Worm (Caenorhabditis elegans) whole organism, dauer: ENCODE data around the gene C29A12.22.

Experiments
- unc-62 ChIP-seq: sonication (generic microtip); optimal IDR thresholded peaks from 2 replicates; lab custom pipeline; 2017; ENCODE audit warnings: missing biosample characterization, missing genetic modification reagents, missing genetic modification characterization

C29A12.22 gene

DNA sequence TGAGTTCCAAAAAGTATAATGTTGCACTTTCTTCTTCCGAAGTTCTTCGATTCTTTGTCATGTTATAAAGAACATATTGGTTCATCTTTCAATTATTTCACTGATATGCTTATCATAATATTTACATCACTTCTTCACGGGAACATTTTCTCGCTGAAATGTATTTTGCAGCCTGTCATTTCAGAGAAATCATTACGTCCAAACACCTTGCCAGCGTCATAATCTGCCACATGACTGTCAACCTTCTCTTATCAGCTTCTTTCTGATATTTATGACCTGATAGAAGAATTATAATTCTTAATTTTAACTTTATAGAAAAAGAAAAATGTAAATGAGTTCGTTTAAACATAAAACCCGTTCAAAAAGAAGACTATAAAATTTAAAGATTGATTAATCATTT, 9.8 kb upstream of the C29A12.22 start:
- TF ChIP-seq unc-62 (GFP tag; lab: Kevin White, UChicago): no peak

DNA sequence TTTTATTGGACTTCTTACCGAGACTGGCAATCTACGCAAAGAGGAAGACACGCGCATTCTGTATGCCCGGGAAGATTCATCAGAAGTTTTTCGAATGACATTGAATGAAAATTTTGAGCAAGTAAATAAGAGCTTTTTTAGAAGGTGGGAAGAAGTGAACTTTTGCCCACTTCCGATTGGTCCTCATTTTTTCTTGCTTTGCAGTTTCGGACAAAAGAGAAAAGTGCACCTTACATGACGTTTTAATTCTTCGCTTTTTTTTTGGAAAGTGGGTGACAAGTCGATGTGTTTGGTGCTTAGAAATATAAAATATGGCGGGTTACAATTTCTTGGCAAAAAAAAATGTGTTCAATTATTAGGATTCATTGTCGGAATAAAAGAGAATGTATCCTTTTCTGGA, 7.5 kb upstream of the C29A12.22 start, which contains the start of gene secs-1:
TSS of gene secs-1 (minus strand) at position 101 of the 400 bp plus-strand sequence.
- TF ChIP-seq unc-62 (GFP tag; lab: Kevin White, UChicago): no peak

DNA sequence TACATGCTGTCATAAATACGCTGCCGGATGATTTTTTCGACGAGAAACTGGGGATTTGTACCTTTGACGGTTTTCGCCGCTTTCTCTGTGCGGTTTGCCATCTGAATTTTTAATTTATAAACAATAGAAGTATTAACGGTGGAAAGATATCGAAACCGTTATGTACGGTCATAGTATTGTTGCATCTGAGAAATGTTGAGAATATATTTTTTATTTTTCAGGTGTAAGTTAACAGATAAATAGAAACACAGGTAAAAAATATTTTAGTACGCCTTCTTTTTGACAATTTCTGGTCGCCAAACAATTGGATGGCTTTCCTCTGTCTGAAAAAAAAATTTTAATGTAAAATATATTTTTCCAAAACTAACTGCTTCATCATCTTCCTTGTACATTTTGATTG, 5.9 kb upstream of the C29A12.22 start, which contains the start of gene prp-38:
TSS of gene prp-38 (minus strand) at position 101 of the 400 bp plus-strand sequence.
- TF ChIP-seq unc-62 (GFP tag; lab: Kevin White, UChicago): no peak

DNA sequence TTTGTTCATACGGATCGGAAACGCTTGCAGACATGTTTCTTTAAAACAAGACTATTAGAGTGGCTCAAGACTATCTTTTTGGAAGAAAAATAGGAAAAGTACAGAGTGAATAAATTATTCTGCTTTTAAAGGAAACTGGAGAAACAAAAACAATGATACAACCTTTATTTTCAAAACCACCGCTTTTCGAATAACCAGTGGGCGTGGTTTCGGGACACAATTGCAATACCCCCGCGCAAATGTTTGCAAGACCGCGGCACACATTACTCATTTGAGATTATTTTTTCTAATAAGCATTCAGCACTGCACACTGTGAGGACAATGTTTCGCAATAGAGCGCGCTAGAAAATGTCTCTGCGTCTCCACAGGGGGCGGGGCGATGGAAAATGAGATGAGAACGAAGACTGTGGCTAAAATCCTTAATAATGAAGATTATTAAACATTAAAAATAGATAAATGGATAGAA, 4.0 kb upstream of the C29A12.22 start, which contains the start of gene plrg-1:
TSS of gene plrg-1 (minus strand) at position 51 of the 466 bp plus-strand sequence.
- no peak for TF ChIP-seq unc-62 (GFP tag; lab: Kevin White, UChicago)

DNA sequence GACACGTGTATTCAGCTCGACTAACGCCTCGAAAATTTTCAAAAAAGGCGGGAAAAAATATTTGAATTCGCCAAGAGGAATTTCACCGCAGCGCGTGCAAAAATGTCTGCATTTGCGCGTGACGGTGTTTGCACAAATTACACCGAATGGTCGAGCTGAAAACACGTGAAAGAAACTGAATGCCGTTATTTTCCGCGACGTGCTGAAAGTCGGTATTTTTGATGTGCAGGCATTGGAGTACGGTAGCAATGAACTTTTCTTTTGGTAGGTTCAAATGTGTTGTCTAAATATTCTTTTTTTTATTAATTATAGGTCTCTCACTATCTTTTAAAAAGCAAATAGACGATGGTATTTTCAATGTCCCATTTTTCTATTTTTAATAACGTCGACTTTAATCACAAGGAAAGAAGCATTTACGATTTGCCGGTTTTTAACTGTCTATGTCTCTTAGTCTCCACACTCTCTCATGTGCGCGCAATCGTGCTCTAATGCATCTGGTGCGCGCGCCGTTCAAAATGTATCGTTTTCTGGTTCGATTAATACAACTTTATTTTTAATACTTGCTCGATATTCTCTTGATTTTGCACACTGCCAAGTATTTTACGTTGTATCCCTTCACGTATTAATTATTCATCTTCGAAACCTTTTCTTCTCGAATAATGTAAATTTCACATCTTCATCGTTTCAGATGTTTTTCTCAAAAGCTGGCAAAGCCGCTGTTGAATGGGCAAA, 1.7 kb downstream of the C29A12.22 start, which contains the start of the genes C29A12.1 and lig-1:
TSS of gene C29A12.1 (minus strand) at position 63 of the 732 bp plus-strand sequence.
TSS of gene lig-1 (plus strand) at position 682 of the 732 bp plus-strand sequence.
- no peak for TF ChIP-seq unc-62 (GFP tag; lab: Kevin White, UChicago)

DNA sequence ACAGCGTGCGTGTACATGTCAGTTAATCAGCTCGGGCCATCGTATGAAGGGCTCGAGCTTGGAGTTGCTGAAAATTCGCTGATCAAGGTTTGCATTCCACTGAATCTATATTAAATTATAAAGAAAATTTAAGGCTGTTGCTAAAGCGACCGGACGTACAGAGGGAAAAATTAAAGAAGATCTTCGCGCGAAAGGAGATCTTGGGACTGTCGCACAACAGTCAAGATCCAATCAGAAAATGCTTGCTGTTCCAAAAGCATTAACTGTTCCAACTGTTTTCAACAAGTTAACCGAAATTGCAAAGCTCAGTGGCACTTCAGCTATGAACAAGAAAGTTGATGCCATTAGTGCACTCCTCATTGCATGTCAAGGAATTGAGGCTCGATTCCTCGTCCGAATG, 2.5 kb downstream of the C29A12.22 start:
- no peak for TF ChIP-seq unc-62 (GFP tag; lab: Kevin White, UChicago)

DNA sequence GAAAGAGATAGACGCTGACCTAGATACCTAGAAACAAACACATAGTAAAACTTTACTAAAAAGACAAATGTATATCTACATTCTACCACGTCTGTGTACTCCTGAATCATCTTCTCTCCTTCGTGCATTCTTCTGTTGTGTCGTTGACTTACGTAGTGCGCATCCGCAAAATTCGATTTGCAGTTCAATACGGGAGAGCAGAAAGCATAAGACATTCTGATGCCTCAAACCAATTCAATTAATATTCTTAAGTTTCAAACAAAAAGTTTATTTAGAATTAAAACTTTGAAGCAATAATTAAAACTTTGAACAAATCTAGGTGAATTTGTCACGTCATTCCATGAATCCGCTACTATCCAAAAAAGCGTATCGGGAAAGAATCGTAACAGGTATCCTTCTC, 5.0 kb downstream of the C29A12.22 start:
- TF ChIP-seq unc-62 (GFP tag; lab: Kevin White, UChicago): no peak

DNA sequence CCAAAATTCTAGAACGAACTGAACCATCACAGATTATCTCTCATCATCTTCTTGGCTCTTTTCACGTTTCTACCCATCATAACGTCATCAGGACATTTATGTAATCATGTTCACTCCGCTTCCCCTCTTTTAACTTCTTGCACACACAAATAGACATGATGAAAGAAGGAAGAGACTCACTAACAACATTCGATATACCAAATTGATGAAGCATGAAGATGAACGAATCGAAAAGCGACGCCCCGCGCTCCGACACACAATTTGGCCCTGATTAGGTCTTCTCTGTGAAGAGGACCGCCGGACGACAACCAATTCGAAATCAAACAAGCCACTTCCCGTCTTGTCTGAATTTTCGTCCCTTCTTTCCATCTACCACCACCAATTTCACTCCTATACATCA, 6.6 kb downstream of the C29A12.22 start:
- no peak for TF ChIP-seq unc-62 (GFP tag; lab: Kevin White, UChicago)

DNA sequence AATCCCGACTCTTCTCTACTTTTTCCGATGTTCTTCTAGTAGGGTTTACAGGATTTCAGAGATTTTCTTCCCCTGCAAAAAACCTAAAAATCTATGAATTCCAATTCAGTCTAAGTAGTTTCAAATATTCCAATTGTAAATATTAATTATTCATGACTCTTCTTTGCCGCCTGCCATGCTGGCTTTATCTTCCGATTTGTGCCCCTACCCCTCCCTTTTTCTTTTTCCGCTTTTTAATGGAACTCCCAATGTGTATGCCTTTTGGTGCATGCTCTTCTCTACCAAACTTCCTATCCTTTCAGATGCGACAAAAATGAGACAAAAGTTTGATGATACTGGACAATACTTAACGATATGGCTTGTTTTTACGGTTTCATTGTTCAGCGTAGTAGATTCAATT, 12.8 kb downstream of the C29A12.22 start, which contains the start of gene nrx-1:
TSS of gene nrx-1 (plus strand) at position 301 of the 400 bp plus-strand sequence.
- TF ChIP-seq unc-62 (GFP tag; lab: Kevin White, UChicago): no peak

DNA sequence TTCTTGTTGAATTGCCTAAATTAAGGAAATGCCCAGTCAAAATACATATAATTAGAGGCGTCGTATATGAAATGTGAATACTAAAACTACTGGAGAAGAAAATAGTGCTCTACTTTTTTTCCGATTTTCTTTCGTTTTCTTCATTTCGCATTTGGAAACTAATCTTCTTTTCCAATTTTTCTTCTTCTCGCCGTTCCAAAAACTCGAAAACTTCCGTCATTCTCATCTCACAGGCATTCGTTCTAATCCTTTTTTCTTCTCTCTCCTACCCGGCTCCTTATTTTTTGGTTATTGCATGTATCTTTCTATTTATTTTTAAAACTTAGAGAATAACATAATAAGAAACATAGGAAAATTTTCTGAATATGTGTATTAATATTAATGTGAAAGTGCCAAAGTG, 21.0 kb downstream of the C29A12.22 start:
- no peak for TF ChIP-seq unc-62 (GFP tag; lab: Kevin White, UChicago)

DNA sequence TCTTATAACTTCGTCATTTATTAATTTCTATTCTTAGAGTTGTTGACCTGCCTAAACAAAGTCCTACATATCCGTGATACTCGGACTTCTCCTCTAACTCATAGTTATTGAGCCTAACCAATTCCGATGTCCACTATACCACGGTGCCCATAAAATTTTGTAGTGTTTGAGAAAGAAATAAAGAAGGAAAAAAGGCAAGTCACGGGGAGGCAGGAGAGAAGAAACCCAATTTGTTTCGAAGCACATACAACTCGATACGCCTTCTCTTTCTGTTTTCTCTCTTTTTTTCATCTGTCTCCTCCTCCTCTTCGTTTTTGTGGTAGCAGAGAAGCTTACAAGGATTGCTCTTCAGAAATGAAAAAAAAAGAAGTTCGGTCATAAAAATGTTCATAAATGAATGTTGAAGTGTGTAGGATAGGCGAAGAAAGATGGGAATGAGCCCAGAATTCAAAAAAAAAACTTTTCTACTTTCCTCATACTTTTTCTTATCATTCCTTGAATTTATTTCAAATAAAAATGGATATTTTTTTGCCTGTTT, 22.9 kb downstream of the C29A12.22 start:
- TF ChIP-seq unc-62 (GFP tag; lab: Kevin White, UChicago): no peak

DNA sequence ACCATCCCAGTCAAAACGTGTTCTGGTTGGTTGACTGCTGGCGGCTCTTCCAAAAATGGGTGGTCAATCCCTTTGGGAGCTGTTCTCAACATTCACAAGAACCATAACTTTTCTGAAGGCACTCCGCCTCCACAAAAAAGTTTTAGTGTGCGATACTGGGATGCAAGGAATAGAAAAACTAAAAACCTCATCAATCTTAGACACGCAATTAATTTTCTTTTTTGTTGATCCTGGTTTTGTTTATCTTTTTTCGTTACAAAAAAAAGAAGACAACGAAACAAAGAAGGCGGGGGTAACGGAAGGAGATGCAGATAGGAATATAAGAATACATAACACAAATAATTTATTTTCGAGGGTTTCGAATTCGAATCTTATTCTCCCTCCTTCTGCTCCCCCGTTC, 26.3 kb downstream of the C29A12.22 start:
- TF ChIP-seq unc-62 (GFP tag; lab: Kevin White, UChicago): no peak

DNA sequence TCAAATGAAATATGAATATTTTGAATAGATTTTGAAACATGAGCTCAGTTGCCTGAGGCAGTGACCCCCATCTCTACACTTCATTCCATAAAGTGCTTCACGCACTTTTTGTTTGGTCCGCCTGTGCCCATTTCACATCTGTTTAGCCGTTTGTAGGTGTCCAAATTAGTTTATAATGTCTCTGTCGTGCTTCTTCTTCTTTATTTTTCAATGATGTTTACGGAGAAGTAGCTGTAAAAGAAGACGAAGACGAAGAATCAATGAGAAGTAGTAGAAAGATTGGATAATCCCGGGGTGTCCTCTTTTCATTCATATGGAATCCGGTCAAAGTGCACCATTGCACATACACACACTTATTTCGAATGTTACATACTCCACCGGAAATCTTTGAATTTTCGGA, 27.5 kb downstream of the C29A12.22 start:
- no peak for TF ChIP-seq unc-62 (GFP tag; lab: Kevin White, UChicago)

DNA sequence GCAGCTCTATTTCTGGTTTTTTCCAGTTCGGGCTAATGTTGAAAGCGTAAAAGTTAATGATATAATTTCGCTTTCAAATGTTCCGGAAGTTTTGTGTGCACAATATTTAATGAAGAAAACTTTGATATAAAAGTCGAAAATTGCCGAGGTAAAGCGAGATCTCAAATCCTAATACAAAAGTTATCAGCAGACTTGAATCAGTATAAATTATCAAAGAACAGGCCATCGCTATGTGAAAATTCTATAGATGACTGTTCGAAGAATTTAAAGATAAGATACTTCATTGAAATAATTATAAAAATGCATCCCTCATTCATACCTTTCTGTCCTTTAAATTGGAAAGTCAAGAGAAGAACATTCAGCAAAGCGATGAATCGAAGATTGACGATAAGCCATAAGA, 35.0 kb downstream of the C29A12.22 start, which contains the start of gene C29A12.6:
TSS of gene C29A12.6 (plus strand) at position 301 of the 400 bp plus-strand sequence.
- TF ChIP-seq unc-62 (GFP tag; lab: Kevin White, UChicago): no peak

DNA sequence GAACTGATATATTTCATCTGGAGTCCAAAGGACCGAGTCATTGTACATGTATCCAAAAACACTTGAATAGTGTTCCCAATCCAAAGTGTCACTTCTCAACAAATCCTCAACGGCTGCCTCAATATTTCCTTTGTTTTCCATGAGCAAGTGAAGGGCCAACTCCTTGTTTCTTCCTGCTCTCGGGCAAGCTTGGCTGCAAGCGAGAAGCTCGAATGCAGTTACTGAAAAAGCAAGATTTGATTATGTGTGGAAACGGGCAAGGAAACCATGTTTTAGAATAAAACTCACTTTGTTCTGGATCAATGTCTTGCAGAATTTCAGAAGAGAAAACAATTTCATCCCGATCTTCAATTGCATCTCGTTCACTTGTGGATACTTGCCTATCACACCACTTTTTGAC, 42.3 kb downstream of the C29A12.22 start:
- no peak for TF ChIP-seq unc-62 (GFP tag; lab: Kevin White, UChicago)

DNA sequence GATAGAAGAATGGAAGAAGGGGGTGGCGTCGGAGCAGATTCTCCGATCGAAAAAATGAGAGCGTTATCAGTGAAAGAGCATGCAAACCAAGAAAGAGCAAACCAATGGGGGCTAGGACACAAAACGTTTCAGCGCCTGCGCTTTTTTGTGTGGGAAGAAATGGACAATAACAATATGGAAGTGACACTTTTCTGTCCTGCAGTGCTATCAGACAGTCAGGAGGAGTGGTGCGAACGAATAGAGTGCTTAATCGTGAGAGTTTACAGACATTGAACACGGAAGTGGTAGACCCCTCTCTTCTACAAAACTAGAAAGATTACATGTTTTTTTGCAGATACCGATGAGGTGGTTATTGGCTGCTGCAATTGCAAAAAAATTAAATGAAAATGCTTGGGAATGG, 43.5 kb downstream of the C29A12.22 start:
- no peak for TF ChIP-seq unc-62 (GFP tag; lab: Kevin White, UChicago)
